Worm (Caenorhabditis elegans): ENCODE results near the gene F40C5.2.

ce11 chrV:3552740-3553469 lies 17.9 kb upstream of the F40C5.2 start, which contains the start of gene T24A6.20:
- TF ChIP-seq pha-4 (tag; optimal IDR thresholded peaks at IDR 0.05) (no peak), let-607 (tag; optimal IDR thresholded peaks at IDR 0.05) (no peak), Y95B8A.8 (GFP tag; IDR thresholded peaks at IDR 0.05) (no peak), tbp1 (GFP tag; optimal IDR thresholded peaks at IDR 0.05) (no peak), mxl-1 (tag; optimal IDR thresholded peaks at IDR 0.05) (no peak), ceh-91 (GFP tag; IDR thresholded peaks at IDR 0.05) (no peak), sptf-2 (GFP tag; optimal IDR thresholded peaks at IDR 0.05) (no peak), snpc-4 (GFP tag; optimal IDR thresholded peaks at IDR 0.05) (no peak), snpc-4 (tag; optimal IDR thresholded peaks at IDR 0.05) (no peak), ama-1 (optimal IDR thresholded peaks at IDR 0.05) (no peak), ama-1 (GFP tag; optimal IDR thresholded peaks at IDR 0.05) (no peak)

Measured in whole organism, young adult.